Worm (Caenorhabditis elegans): ENCODE data around the gene fbxb-2.

DNA sequence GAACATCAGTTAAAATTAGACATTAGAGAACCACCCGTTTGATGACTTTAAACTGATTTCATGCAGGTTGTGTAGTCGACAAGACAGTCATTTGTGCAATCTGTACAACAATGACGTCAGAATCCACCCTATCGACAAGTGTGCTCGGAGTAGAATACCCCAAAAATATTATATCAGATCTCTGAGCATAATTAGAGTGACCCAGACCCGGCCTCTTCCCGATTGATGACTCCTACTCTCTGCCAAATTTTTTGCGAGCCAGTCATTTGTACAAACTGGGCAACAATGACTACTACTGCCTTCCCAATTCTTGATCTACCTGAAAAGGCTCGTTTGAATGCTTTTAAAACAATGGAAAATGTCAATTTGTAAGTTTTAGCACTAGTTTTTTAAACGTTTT, 3.0 kb upstream of the fbxb-2 start, which contains the start of the genes fbxb-115 and fbxb-1:
- no peak for TF ChIP-seq unc-62 (GFP tag; optimal IDR thresholded peaks at IDR 0.05)
- no peak for TF ChIP-seq nhr-84 (tag; optimal IDR thresholded peaks at IDR 0.05)
- TF ChIP-seq pqm-1 (tag; optimal IDR thresholded peaks at IDR 0.05), result no peak
- TF ChIP-seq egl-27 (tag; optimal IDR thresholded peaks at IDR 0.05), result no peak
- no peak for TF ChIP-seq irx-1 (tag; optimal IDR thresholded peaks at IDR 0.05)
- TF ChIP-seq mep-1 (tag; optimal IDR thresholded peaks at IDR 0.05), result no peak
- no peak for TF ChIP-seq skn-1 (tag; optimal IDR thresholded peaks at IDR 0.05)
- TF ChIP-seq dpl-1 (GFP tag; optimal IDR thresholded peaks at IDR 0.05), result no peak

Measured in whole organism, L1 larva.